Fruit fly (Drosophila melanogaster) whole organism, embryonic: ENCODE results near the gene Obp83g.

ENCODE experiments used
- CG18011 ChIP-seq: fragments of 200-800 bp; sonication (Bioruptor generic); optimal IDR thresholded peaks from 2 replicates; lab custom pipeline; 2017; ENCODE audit warnings: missing biosample characterization, missing genetic modification characterization, mild to moderate bottlenecking, moderate library complexity, missing genotype
- CG2202 ChIP-seq: fragments of 200-800 bp; sonication (Bioruptor generic); optimal IDR thresholded peaks from 2 replicates; lab custom pipeline; 2018; ENCODE audit warnings: missing biosample characterization, mild to moderate bottlenecking, missing genetic modification characterization
- Rx ChIP-seq: fragments of 200-800 bp; sonication (Bioruptor generic); IDR thresholded peaks from 2 replicates; pipeline ENCODE4 v1.3.6; 2022; ENCODE audit warnings: missing biosample characterization, missing genetic modification characterization
- gro ChIP-seq: fragments of 200-800 bp; sonication (Bioruptor generic); optimal IDR thresholded peaks from 2 replicates; lab custom pipeline; 2016; ENCODE audit warnings: missing biosample characterization, missing genetic modification characterization
- sim ChIP-seq: fragments of 200-800 bp; sonication (Bioruptor generic); IDR thresholded peaks from 2 replicates; pipeline ENCODE4 v1.3.6; 2022; ENCODE audit warnings: missing biosample characterization, missing genetic modification characterization

dm6 chr3R:6149130-6149529 lies 37.0 kb upstream of the Obp83g start:
- no peak for TF ChIP-seq CG2202
- no peak for TF ChIP-seq gro (GFP tag; lab: Kevin White, UChicago)
- TF ChIP-seq Rx (GFP tag; lab: Robert Waterston, UW) = no peak
- no peak for TF ChIP-seq CG18011
- TF ChIP-seq sim = no peak
